Worm (Caenorhabditis elegans) whole organism, late embryonic: ENCODE measurements around the gene R10E4.3.

ENCODE experiments used
- fkh-10 ChIP-seq: fragments of 150-350 bp; optimal IDR thresholded peaks from 2 replicates; lab custom pipeline; 2014; ENCODE audit warnings: missing biosample characterization, missing genetic modification reagents, missing genetic modification characterization
- nhr-11 ChIP-seq: fragments of 150-350 bp; optimal IDR thresholded peaks from 2 replicates; lab custom pipeline; 2014; ENCODE audit warnings: missing biosample characterization, missing genetic modification characterization
- syd-9 ChIP-seq: sonication (generic microtip); optimal IDR thresholded peaks from 2 replicates; lab custom pipeline; 2016; ENCODE audit warnings: mild to moderate bottlenecking, missing genetic modification characterization, moderate library complexity, missing compliant biosample characterization
- tbx-2 ChIP-seq: sonication (generic microtip); optimal IDR thresholded peaks from 2 replicates; lab custom pipeline; 2016; ENCODE audit warnings: missing genetic modification characterization, missing compliant biosample characterization

DNA sequence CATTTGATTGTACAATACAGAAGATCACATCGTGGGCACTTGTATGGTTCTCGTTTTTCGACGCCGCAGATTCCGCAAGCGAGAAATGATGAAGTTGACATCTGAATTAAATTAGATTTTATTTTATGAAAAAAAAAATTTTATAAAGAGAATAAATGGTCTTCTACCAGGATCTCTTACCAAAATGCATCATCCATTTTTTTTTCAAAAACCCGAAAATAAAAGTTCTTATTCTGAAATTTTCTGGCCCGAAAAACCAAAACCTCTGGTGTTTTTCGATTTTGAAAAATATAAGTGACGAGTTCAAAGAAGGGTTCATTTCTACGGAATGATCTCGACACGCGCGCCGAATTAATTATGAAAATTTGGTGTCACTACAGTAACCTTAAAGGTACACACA, 43.0 kb downstream of the R10E4.3 start, which contains the start of gene zhit-2:
- TF ChIP-seq tbx-2 (no peak), syd-9 (tag; lab: Kevin White, UChicago) (no peak), fkh-10 (GFP tag; lab: Kevin White, UChicago) (no peak), nhr-11 (no peak)
